Fruit fly (Drosophila melanogaster): Measurements from ENCODE around the gene Deaf1.

Deaf1 gene

DNA sequence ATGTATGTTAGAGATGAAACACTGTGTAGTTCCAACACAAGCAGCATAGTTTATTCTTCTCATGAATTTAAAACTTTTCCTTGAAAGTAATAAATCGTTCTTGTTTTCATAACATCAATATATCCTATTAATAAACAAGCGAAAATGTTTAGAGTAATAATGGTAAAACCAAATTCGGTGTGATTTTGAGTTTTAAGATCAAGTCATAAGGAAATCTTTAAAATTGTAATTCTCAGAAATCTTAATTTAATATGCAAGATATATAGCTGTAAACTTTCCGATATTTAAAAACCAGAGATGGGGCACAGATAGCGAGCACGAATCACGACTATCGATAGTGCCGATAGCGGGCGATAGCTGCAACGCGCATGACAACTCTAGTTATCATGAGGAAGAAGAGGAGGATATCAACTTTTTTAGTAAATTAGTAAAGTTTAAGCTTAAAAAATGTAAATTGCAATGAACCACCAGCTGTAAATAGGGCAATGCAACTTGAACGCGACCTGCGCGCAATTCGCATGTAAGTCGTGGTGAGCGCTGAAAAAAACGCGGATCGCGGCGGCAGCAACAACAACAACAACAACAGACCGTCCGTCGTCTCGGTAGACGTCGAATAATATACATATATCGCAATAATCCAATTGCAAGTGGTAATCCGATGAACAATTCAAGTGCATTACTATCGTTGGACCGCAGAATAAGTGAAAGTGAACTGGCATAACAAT lies at the start of gene Deaf1, which contains the start of gene Fibp:
Gene Deaf1, plus strand, starts transcription at position 368 of the 725 bp plus-strand sequence.
Gene Fibp, minus strand, starts transcription at position 161 of the 725 bp plus-strand sequence.
- TF ChIP-seq cg (GFP tag; optimal IDR thresholded peaks at IDR 0.05) (no peak), CG17912 (GFP tag; optimal IDR thresholded peaks at IDR 0.05) (no peak), bsh (GFP tag; optimal IDR thresholded peaks at IDR 0.05) (peak in 1 of 2 experiments; percentile 59), CG7357 (GFP tag; IDR thresholded peaks at IDR 0.05) (peak; percentile 34; the same call in 1 of the 3 replicates), az2 (GFP tag; optimal IDR thresholded peaks at IDR 0.05) (peak; percentile 77), Gug (GFP tag; IDR thresholded peaks at IDR 0.05) (peak; percentile 93; the same call in 2 of the 4 replicates), slbo (GFP tag; IDR thresholded peaks at IDR 0.05) (peak; percentile 87), CG10959 (GFP tag; IDR thresholded peaks at IDR 0.05) (no peak), Atf6 (GFP tag; IDR thresholded peaks at IDR 0.05) (peak; percentile 45; the same call in 1 of the 2 replicates), CG17361 (GFP tag; IDR thresholded peaks at IDR 0.05) (peak; percentile 92), D (optimal IDR thresholded peaks at IDR 0.05) (no peak), D (GFP tag; optimal IDR thresholded peaks at IDR 0.05) (peak; percentile 50), CG8290 (GFP tag; optimal IDR thresholded peaks at IDR 0.05) (peak; percentile 83), CG8290 (tag; optimal IDR thresholded peaks at IDR 0.05) (peak; percentile 48 to 91), CG16863 (GFP tag; optimal IDR thresholded peaks at IDR 0.05) (peak; percentile 64), CG13287 (GFP tag; IDR thresholded peaks at IDR 0.05; ENCODE audit: partially characterized antibody) (peak; percentile 94), CG34224 (GFP tag; IDR thresholded peaks at IDR 0.05; ENCODE audit: partially characterized antibody) (peak; percentile 91), CG33557 (GFP tag; optimal IDR thresholded peaks at IDR 0.05) (peak; percentile 72), Camta (GFP tag; optimal IDR thresholded peaks at IDR 0.05) (peak; percentile 77), Blimp-1 (GFP tag; optimal IDR thresholded peaks at IDR 0.05) (peak; percentile 53), repo (GFP tag; optimal IDR thresholded peaks at IDR 0.05) (peak; percentile 51), Side (GFP tag; optimal IDR thresholded peaks at IDR 0.05) (peak; percentile 80), Dbx (GFP tag; IDR thresholded peaks at IDR 0.05) (peak; percentile 87), CG3407 (GFP tag; optimal IDR thresholded peaks at IDR 0.05) (peak; percentile 44), CG17186 (GFP tag; optimal IDR thresholded peaks at IDR 0.05) (peak; percentile 58), seq (GFP tag; IDR thresholded peaks at IDR 0.05) (no peak; the same call in 1 of the 2 replicates), CG6654 (GFP tag; optimal IDR thresholded peaks at IDR 0.05) (peak; percentile 11), cato (GFP tag; optimal IDR thresholded peaks at IDR 0.05; ENCODE audit: borderline replicate concordance) (peak; percentile 57), Jarid2 (GFP tag; optimal IDR thresholded peaks at IDR 0.05) (peak; percentile 32), MESR4 (GFP tag; optimal IDR thresholded peaks at IDR 0.05) (peak; percentile 82), Rfx (GFP tag; IDR thresholded peaks at IDR 0.05) (peak; percentile 82), CG8089 (GFP tag; optimal IDR thresholded peaks at IDR 0.05) (peak; percentile 66), Bteb2 (GFP tag; optimal IDR thresholded peaks at IDR 0.05) (peak; percentile 89), caup (GFP tag; optimal IDR thresholded peaks at IDR 0.05; ENCODE audit: severe bottlenecking) (peak; percentile 46), Lpt (GFP tag; optimal IDR thresholded peaks at IDR 0.05) (peak; percentile 25), slp2 (GFP tag; optimal IDR thresholded peaks at IDR 0.05) (peak; percentile 51), Sry-δ (GFP tag; optimal IDR thresholded peaks at IDR 0.05) (peak; percentile 98), CG42726 (GFP tag; IDR thresholded peaks at IDR 0.05; ENCODE audit: partially characterized antibody) (peak; percentile 99), croc (GFP tag; conservative IDR thresholded peaks at IDR 0.05) (no peak; the same call in 2 of the 3 replicates), CG1792 (GFP tag; optimal IDR thresholded peaks at IDR 0.05) (peak; percentile 46), bbx (GFP tag; IDR thresholded peaks at IDR 0.05; ENCODE audit: partially characterized antibody) (peak; percentile 98), CG14667 (GFP tag; IDR thresholded peaks at IDR 0.05) (peak; percentile 55; the same call in 1 of the 2 replicates), en (GFP tag; optimal IDR thresholded peaks at IDR 0.05) (no peak), CG12219 (GFP tag; optimal IDR thresholded peaks at IDR 0.05) (no peak), CG11398 (GFP tag; optimal IDR thresholded peaks at IDR 0.05) (no peak), CG4820 (GFP tag; optimal IDR thresholded peaks at IDR 0.05) (peak; percentile 71), CG2875 (GFP tag; optimal IDR thresholded peaks at IDR 0.05) (peak; percentile 26), her (GFP tag; optimal IDR thresholded peaks at IDR 0.05) (peak; percentile 46), pho (GFP tag; optimal IDR thresholded peaks at IDR 0.05) (peak; percentile 89)

All from whole organism, embryonic.